Worm (Caenorhabditis elegans) whole organism, midembryonic: ENCODE measurements around the gene rheb-1.

Source experiments
- T22C8.4 ChIP-seq: fragments of 200-800 bp; sonication (Bioruptor generic); IDR thresholded peaks from 2 replicates; pipeline ENCODE4 v1.3.6; 2022; ENCODE audit warnings: missing genetic modification characterization, missing compliant biosample characterization
- cog-1 ChIP-seq: sonication (generic microtip); optimal IDR thresholded peaks from 2 replicates; lab custom pipeline; 2016; ENCODE audit warnings: missing genetic modification characterization, missing compliant biosample characterization
- flt-1 ChIP-seq: fragments of 200-800 bp; sonication (Bioruptor generic); IDR thresholded peaks from 2 replicates; pipeline ENCODE4 v1.3.6; 2022; ENCODE audit warnings: missing genetic modification characterization, missing compliant biosample characterization
- klf-2 ChIP-seq: fragments of 200-800 bp; sonication (Bioruptor generic); conservative IDR thresholded peaks from 2 replicates; pipeline ENCODE4 v1.3.6; 2022; ENCODE audit warnings: missing genetic modification reagents, missing genetic modification characterization, missing compliant biosample characterization
- med-1 ChIP-seq: sonication (generic microtip); optimal IDR thresholded peaks from 2 replicates; lab custom pipeline; 2017; ENCODE audit warnings: missing genetic modification characterization, mild to moderate bottlenecking, missing compliant biosample characterization, antibody characterized with exemption, missing genetic modification reagents; ENCODE audit not compliant: insufficient read depth
- ref-1 ChIP-seq: fragments of 200-800 bp; sonication (Bioruptor generic); conservative IDR thresholded peaks from 2 replicates; pipeline ENCODE4 v1.3.6; 2022; ENCODE audit warnings: missing genetic modification reagents, missing genetic modification characterization, missing compliant biosample characterization
- tab-1 ChIP-seq: fragments of 200-800 bp; sonication (Bioruptor generic); IDR thresholded peaks from 2 replicates; pipeline ENCODE4 v1.3.6; 2022; ENCODE audit warnings: missing genetic modification characterization, missing compliant biosample characterization
- ztf-23 ChIP-seq: fragments of 200-800 bp; sonication (Bioruptor generic); IDR thresholded peaks from 2 replicates; pipeline ENCODE4 v1.3.6; 2022; ENCODE audit warnings: missing genetic modification reagents, missing genetic modification characterization, missing compliant biosample characterization
- ztf-29 ChIP-seq: fragments of 200-800 bp; sonication (Bioruptor generic); IDR thresholded peaks from 2 replicates; pipeline ENCODE4 v1.3.6; 2022; ENCODE audit warnings: missing genetic modification reagents, missing genetic modification characterization, missing compliant biosample characterization

The rheb-1 gene

ce11 chrIII:9453962-9454361 is 1.9 kb downstream of the rheb-1 start, which contains the start of gene F54C8.7:
TSS of gene F54C8.7 (minus strand) at chrIII:9454062.
- TF ChIP-seq cog-1 (tag; lab: Kevin White, UChicago) (no peak), ref-1 (GFP tag; lab: Robert Waterston, UW) (no peak), ztf-29 (GFP tag; lab: Robert Waterston, UW) (no peak), T22C8.4 (no peak)

DNA sequence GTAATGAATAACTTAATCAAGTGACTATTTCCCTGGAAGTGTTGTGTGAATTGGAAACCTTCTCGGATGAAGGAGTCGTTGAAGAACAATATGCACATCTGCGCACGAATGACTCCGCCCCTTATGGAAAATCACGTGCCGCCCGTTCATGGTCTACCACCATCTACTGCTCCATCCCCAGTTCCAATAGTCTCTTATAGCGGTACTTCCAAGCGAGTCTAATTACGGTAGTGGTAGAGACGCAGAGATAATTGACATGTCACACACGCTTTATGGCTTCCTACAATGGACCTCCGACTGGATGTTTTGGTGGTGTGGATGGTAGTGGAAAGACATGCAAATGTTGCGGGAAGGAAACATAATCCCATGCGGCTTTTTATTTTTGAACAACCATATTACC is 4.9 kb downstream of the rheb-1 start:
- no peak for TF ChIP-seq klf-2 (GFP tag; lab: Robert Waterston, UW)
- TF ChIP-seq ztf-23 (GFP tag; lab: Robert Waterston, UW): no peak
- no peak for TF ChIP-seq ref-1 (GFP tag; lab: Robert Waterston, UW)

- no peak for TF ChIP-seq ztf-23 (GFP tag; lab: Robert Waterston, UW)
- TF ChIP-seq med-1 (GFP tag; lab: Kevin White, UChicago): no peak
- TF ChIP-seq klf-2 (GFP tag; lab: Robert Waterston, UW): no peak
- no peak for TF ChIP-seq ref-1 (GFP tag; lab: Robert Waterston, UW)
- TF ChIP-seq tab-1 (GFP tag; lab: Robert Waterston, UW): no peak
- TF ChIP-seq flt-1 (GFP tag; lab: Robert Waterston, UW): no peak
- TF ChIP-seq T22C8.4: no peak
- TF ChIP-seq ztf-29 (GFP tag; lab: Robert Waterston, UW): no peak
- no peak for TF ChIP-seq cog-1 (tag; lab: Kevin White, UChicago)
These were observed 6.0 kb downstream of the rheb-1 start, which contains the start of gene F54C8.6 for ce11 chrIII:9449831-9450230. TSS of gene F54C8.6 (minus strand) at chrIII:9449931.

DNA sequence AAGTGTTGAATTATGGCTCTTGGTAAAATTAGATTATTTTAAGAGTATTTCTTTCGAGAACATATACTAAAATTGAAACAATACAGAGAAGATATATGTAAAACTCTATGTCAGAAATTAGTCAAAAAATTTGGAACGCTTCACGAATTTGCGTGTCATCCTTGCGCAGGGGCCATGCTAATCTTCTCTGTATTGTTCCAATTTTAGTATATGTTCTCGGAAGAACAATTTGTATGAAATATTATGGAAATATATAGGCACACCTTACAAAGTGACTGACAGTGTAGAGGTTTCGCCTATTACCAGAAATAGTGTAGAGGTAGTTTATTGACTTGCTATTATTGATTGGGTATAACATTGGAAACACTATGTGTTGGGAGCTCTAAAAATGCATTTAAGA is 8.2 kb downstream of the rheb-1 start:
- peak; percentile 75; the same call in 1 of the 2 replicates for TF ChIP-seq flt-1 (GFP tag; lab: Robert Waterston, UW)

ce11 chrIII:9445699-9446098 is 10.1 kb downstream of the rheb-1 start:
- 0 out of 2 replicates have a peak, but pooled peaks have one; percentile 15 for TF ChIP-seq flt-1 (GFP tag; lab: Robert Waterston, UW)

DNA sequence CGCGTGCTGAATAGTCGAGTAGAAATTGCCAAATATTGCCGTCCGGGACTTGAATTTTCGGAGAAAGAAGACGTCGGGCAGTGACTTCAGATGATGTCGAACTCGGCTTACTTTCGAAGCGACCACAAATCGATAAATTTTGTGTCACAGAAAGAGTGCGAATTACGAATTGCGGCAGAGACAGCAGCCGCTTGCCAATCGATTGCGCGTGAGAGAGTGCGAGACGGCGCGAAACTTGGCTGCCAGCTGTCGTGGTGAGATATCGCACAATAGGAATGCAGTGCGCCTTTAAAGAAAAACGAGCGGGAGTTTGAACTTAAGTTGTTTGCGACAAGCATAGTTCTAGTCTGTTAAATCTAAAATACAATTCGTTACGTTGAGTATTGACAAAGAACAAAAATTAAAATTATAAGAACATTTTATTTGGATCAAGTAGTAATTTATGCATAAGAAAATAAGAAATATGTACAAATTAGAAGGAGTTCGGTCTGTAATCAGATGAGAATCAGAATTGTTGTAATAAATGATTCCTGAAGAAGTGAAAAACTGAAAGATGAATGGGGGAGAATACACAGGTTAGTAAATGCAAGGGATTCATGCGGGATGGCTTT is 12.3 kb downstream of the rheb-1 start, which contains the start of gene pir-2:
pir-2 (minus strand) TSS at position 218 of the 611 bp plus-strand sequence.
- TF ChIP-seq T22C8.4 (peak; percentile 98), cog-1 (tag; lab: Kevin White, UChicago) (peak; percentile 25), med-1 (GFP tag; lab: Kevin White, UChicago) (no peak), klf-2 (GFP tag; lab: Robert Waterston, UW) (no peak), ztf-23 (GFP tag; lab: Robert Waterston, UW) (peak; percentile 76), ztf-29 (GFP tag; lab: Robert Waterston, UW) (no peak), ref-1 (GFP tag; lab: Robert Waterston, UW) (no peak), flt-1 (GFP tag; lab: Robert Waterston, UW) (no peak), tab-1 (GFP tag; lab: Robert Waterston, UW) (peak; percentile 13; the same call in 1 of the 2 replicates)

DNA sequence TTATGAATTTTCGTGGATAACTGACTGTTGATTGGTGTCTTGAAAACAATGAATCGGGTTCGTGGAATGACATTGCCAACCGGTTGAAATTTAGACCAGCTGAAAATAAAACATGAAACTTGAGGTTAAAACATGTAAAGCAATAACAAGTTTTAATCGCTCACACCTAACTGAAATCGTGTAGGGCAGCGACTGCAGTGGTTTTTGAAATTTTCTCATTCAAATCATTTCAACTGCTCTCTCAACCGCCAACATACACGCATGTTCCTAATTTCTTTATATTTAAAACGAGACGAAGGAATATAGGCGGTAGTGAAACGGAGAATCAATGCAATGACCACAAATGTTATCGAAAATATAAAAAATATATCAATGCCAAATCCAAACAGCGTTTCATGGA is 13.0 kb downstream of the rheb-1 start:
- TF ChIP-seq flt-1 (GFP tag; lab: Robert Waterston, UW): no peak
- no peak for TF ChIP-seq tab-1 (GFP tag; lab: Robert Waterston, UW)
- no peak for TF ChIP-seq ref-1 (GFP tag; lab: Robert Waterston, UW)
- TF ChIP-seq med-1 (GFP tag; lab: Kevin White, UChicago): no peak
- no peak for TF ChIP-seq cog-1 (tag; lab: Kevin White, UChicago)
- no peak for TF ChIP-seq ztf-29 (GFP tag; lab: Robert Waterston, UW)
- no peak for TF ChIP-seq T22C8.4
- no peak for TF ChIP-seq ztf-23 (GFP tag; lab: Robert Waterston, UW)
- no peak for TF ChIP-seq klf-2 (GFP tag; lab: Robert Waterston, UW)

DNA sequence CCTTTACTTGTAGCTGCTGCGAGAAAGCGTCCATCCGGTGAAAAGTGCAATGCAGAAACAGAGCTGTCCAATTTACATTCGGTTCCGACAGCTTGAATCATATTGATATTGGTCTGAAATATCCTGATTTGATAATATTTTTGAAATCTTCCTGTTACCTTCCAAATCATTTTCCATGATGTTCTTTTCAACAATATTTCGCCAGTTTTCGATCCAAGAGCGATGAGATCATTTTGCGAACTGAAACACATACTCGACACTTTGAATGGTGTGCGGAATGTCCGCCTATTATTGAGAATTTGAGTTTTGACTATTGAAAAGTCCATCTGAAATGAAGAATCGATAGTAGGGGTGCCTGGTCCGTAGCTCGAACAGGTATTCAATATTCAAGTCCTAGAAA is 14.7 kb downstream of the rheb-1 start, which contains the start of gene emb-30:
emb-30 (minus strand) TSS at position 328 of the 400 bp plus-strand sequence.
- TF ChIP-seq med-1 (GFP tag; lab: Kevin White, UChicago): no peak
- TF ChIP-seq flt-1 (GFP tag; lab: Robert Waterston, UW): 0 out of 2 replicates have a peak, but pooled peaks have one; percentile 13

DNA sequence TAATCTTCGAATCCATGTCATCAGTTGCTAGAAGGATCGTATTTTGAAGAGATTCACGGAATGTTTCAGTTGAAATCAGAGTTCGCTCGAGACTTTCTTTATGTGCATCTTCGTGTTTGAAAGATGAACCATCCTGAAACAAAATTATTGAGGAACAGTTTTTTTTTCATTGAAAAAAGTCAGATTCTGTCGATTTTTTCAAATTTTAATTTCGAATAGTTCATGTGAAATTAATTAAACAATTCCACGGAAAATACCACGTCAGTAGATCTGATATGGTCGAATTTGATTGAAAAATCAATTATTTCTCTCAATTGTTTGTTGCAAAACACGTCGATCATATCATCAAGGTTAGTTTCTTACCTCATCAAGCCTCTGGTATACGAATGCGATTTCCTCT is 16.4 kb downstream of the rheb-1 start, which contains the start of gene F54C8.1:
F54C8.1 (plus strand) TSS at position 301 of the 400 bp plus-strand sequence.
- no peak for TF ChIP-seq ztf-23 (GFP tag; lab: Robert Waterston, UW)
- no peak for TF ChIP-seq flt-1 (GFP tag; lab: Robert Waterston, UW)
- TF ChIP-seq T22C8.4: no peak
- TF ChIP-seq ztf-29 (GFP tag; lab: Robert Waterston, UW): no peak
- TF ChIP-seq klf-2 (GFP tag; lab: Robert Waterston, UW): no peak
- no peak for TF ChIP-seq tab-1 (GFP tag; lab: Robert Waterston, UW)
- no peak for TF ChIP-seq med-1 (GFP tag; lab: Kevin White, UChicago)
- TF ChIP-seq ref-1 (GFP tag; lab: Robert Waterston, UW): no peak
- no peak for TF ChIP-seq cog-1 (tag; lab: Kevin White, UChicago)

ce11 chrIII:9434999-9435398 is 20.8 kb downstream of the rheb-1 start:
- TF ChIP-seq ztf-23 (GFP tag; lab: Robert Waterston, UW) (no peak), klf-2 (GFP tag; lab: Robert Waterston, UW) (no peak), ref-1 (GFP tag; lab: Robert Waterston, UW) (no peak), tab-1 (GFP tag; lab: Robert Waterston, UW) (no peak), flt-1 (GFP tag; lab: Robert Waterston, UW) (no peak), med-1 (GFP tag; lab: Kevin White, UChicago) (no peak), ztf-29 (GFP tag; lab: Robert Waterston, UW) (no peak), T22C8.4 (no peak), cog-1 (tag; lab: Kevin White, UChicago) (no peak)
